Worm (Caenorhabditis elegans) whole organism, L4 larva: ENCODE results near the gene C05C12.5.

ENCODE experiments used
- F10B5.3 ChIP-seq: sonication (generic microtip); optimal IDR thresholded peaks from 2 replicates; lab custom pipeline; 2016; ENCODE audit warnings: mild to moderate bottlenecking, missing genetic modification characterization, missing compliant biosample characterization
- T20F7.1 ChIP-seq: fragments of 200-800 bp; sonication (Bioruptor generic); optimal IDR thresholded peaks from 2 replicates; lab custom pipeline; 2018; ENCODE audit warnings: mild to moderate bottlenecking, missing genetic modification characterization, missing compliant biosample characterization
- T26A8.4 ChIP-seq: fragments of 200-800 bp; sonication (Bioruptor generic); IDR thresholded peaks from 2 replicates; pipeline ENCODE4 v1.3.6; 2022; ENCODE audit warnings: missing genetic modification characterization, missing compliant biosample characterization
- ZK337.2 ChIP-seq: fragments of 200-800 bp; sonication (Bioruptor generic); IDR thresholded peaks from 2 replicates; pipeline ENCODE4 v1.3.6; 2022; ENCODE audit warnings: missing genetic modification reagents, missing genetic modification characterization, missing compliant biosample characterization
- aha-1 ChIP-seq: fragments of 150-350 bp; peaks from one replicate; lab custom pipeline; 2014; ENCODE audit warnings: missing biosample characterization, missing genetic modification characterization
- ceh-20 ChIP-seq: fragments of 200-800 bp; sonication (Bioruptor generic); IDR thresholded peaks from 2 replicates; pipeline ENCODE4 v1.3.6; 2022; ENCODE audit warnings: missing genetic modification reagents, missing genetic modification characterization, missing compliant biosample characterization
- daf-16 ChIP-seq, 3 experiments: sonication (generic microtip); optimal IDR thresholded peaks; 2 replicates each; lab custom pipeline; 2016 to 2017; ENCODE audit warnings: missing genetic modification characterization in 3 of 3, missing genetic modification reagents in 3 of 3, mild to moderate bottlenecking in 2 of 3, missing compliant biosample characterization in 2 of 3, missing biosample characterization in 1 of 3, moderate library complexity in 1 of 3
- dmd-6 ChIP-seq: fragments of 200-800 bp; sonication (Bioruptor generic); IDR thresholded peaks from 2 replicates; pipeline ENCODE4 v1.3.6; 2022; ENCODE audit warnings: missing genetic modification reagents, missing genetic modification characterization, missing compliant biosample characterization
- dmd-8 ChIP-seq: fragments of 200-800 bp; sonication (Bioruptor generic); IDR thresholded peaks from 2 replicates; pipeline ENCODE4 v1.3.6; 2022; ENCODE audit warnings: missing genetic modification characterization, missing compliant biosample characterization
- dmd-9 ChIP-seq: fragments of 200-800 bp; sonication (Bioruptor generic); IDR thresholded peaks from 2 replicates; pipeline ENCODE4 v1.3.6; 2022; ENCODE audit warnings: missing genetic modification reagents, missing genetic modification characterization, missing compliant biosample characterization
- dve-1 ChIP-seq: sonication (generic microtip); optimal IDR thresholded peaks from 2 replicates; lab custom pipeline; 2017; ENCODE audit warnings: antibody characterized with exemption, mild to moderate bottlenecking, missing genetic modification characterization, missing compliant biosample characterization; ENCODE audit not compliant: insufficient read depth
- hif-1 ChIP-seq, 2 experiments: sonication (generic microtip); optimal IDR thresholded peaks; 2 replicates each; lab custom pipeline; 2016 to 2017; ENCODE audit warnings: missing compliant biosample characterization in 2 of 2, missing genetic modification characterization in 2 of 2, missing genetic modification reagents in 2 of 2, missing genotype in 2 of 2, mild to moderate bottlenecking in 1 of 2
- hlh-11 ChIP-seq: fragments of 200-800 bp; sonication (Bioruptor generic); optimal IDR thresholded peaks from 2 replicates; lab custom pipeline; 2018; ENCODE audit warnings: mild to moderate bottlenecking, missing genetic modification characterization, missing compliant biosample characterization
- hlh-30 ChIP-seq: sonication (generic microtip); optimal IDR thresholded peaks from 2 replicates; lab custom pipeline; 2017; ENCODE audit warnings: antibody characterized with exemption, mild to moderate bottlenecking, missing genetic modification characterization, missing compliant biosample characterization; ENCODE audit not compliant: insufficient read depth
- jun-1 ChIP-seq: fragments of 150-350 bp; optimal IDR thresholded peaks from 2 replicates; lab custom pipeline; 2014; ENCODE audit warnings: missing biosample characterization, missing genetic modification reagents, missing genetic modification characterization
- lin-1 ChIP-seq: fragments of 200-800 bp; sonication (Bioruptor generic); IDR thresholded peaks from 2 replicates; pipeline ENCODE4 v1.3.6; 2022; ENCODE audit warnings: missing genetic modification reagents, missing genetic modification characterization, missing compliant biosample characterization
- lin-13 ChIP-seq: fragments of 150-350 bp; optimal IDR thresholded peaks from 2 replicates; lab custom pipeline; 2014; ENCODE audit warnings: missing biosample characterization, missing genetic modification reagents, missing genetic modification characterization
- mdl-1 ChIP-seq, 2 experiments: fragments of 150-350 bp in 1 of 2; sonication (generic microtip) in 1 of 2; optimal IDR thresholded peaks; 2 replicates each; lab custom pipeline; 2014 to 2017; ENCODE audit warnings: missing biosample characterization in 2 of 2, missing genetic modification characterization in 2 of 2
- mes-2 ChIP-seq: sonication (generic microtip); optimal IDR thresholded peaks from 2 replicates; lab custom pipeline; 2016; ENCODE audit warnings: missing genotype, mild to moderate bottlenecking, missing genetic modification characterization, missing compliant biosample characterization; ENCODE audit not compliant: poor library complexity, severe bottlenecking
- mxl-2 ChIP-seq: fragments of 200-800 bp; sonication (Bioruptor generic); conservative IDR thresholded peaks from 2 replicates; pipeline ENCODE4 v1.3.6; 2022; ENCODE audit warnings: missing genetic modification reagents, missing genetic modification characterization, missing compliant biosample characterization
- mxl-3 ChIP-seq: fragments of 200-800 bp; sonication (Bioruptor generic); optimal IDR thresholded peaks from 2 replicates; lab custom pipeline; 2018; ENCODE audit warnings: mild to moderate bottlenecking, missing genetic modification characterization, missing compliant biosample characterization
- nhr-10 ChIP-seq: fragments of 150-350 bp; optimal IDR thresholded peaks from 2 replicates; lab custom pipeline; 2014; ENCODE audit warnings: missing biosample characterization, missing genetic modification characterization
- nhr-28 ChIP-seq: fragments of 150-350 bp; optimal IDR thresholded peaks from 2 replicates; lab custom pipeline; 2014; ENCODE audit warnings: missing biosample characterization, missing genetic modification characterization
- nhr-41 ChIP-seq: fragments of 200-800 bp; sonication (Bioruptor generic); IDR thresholded peaks from 2 replicates; pipeline ENCODE4 v1.3.6; 2022; ENCODE audit warnings: missing genetic modification reagents, missing genetic modification characterization, missing compliant biosample characterization
- nhr-48 ChIP-seq: sonication (generic microtip); optimal IDR thresholded peaks from 2 replicates; lab custom pipeline; 2016; ENCODE audit warnings: mild to moderate bottlenecking, missing genetic modification characterization, missing compliant biosample characterization
- nhr-6 ChIP-seq: fragments of 150-350 bp; optimal IDR thresholded peaks from 2 replicates; lab custom pipeline; 2014; ENCODE audit warnings: missing biosample characterization, missing genetic modification characterization
- nhr-77 ChIP-seq: fragments of 150-350 bp; optimal IDR thresholded peaks from 2 replicates; lab custom pipeline; 2014; ENCODE audit warnings: missing biosample characterization, missing genetic modification characterization
- pha-4 ChIP-seq, 2 experiments: fragments of 150-350 bp in 1 of 2; fragments of 200-800 bp in 1 of 2; sonication (Bioruptor generic) in 1 of 2; IDR thresholded peaks in 1 of 2; optimal IDR thresholded peaks in 1 of 2; 2 replicates each; pipeline versions ENCODE4 v1.3.6 to Lab custom; 2014 to 2022; ENCODE audit warnings: missing genetic modification characterization in 2 of 2, missing genetic modification reagents in 2 of 2, missing biosample characterization in 1 of 2, missing compliant biosample characterization in 1 of 2
- php-3 ChIP-seq: fragments of 200-800 bp; sonication (Bioruptor generic); IDR thresholded peaks from 2 replicates; pipeline ENCODE4 v1.3.6; 2022; ENCODE audit warnings: missing genetic modification reagents, missing genetic modification characterization, missing compliant biosample characterization
- pqm-1 ChIP-seq: sonication (generic microtip); optimal IDR thresholded peaks from 2 replicates; lab custom pipeline; 2017; ENCODE audit warnings: missing biosample characterization, missing genetic modification characterization
- rbr-2 ChIP-seq: sonication (generic microtip); optimal IDR thresholded peaks from 2 replicates; lab custom pipeline; 2016; ENCODE audit warnings: missing genotype, missing genetic modification characterization, missing compliant biosample characterization
- saeg-2 ChIP-seq: fragments of 200-800 bp; sonication (Bioruptor generic); IDR thresholded peaks from 2 replicates; pipeline ENCODE4 v1.3.6; 2022; ENCODE audit warnings: missing genetic modification reagents, missing genetic modification characterization, missing compliant biosample characterization
- spr-3 ChIP-seq: fragments of 200-800 bp; sonication (Bioruptor generic); optimal IDR thresholded peaks from 2 replicates; lab custom pipeline; 2018; ENCODE audit warnings: mild to moderate bottlenecking, missing genetic modification characterization, missing compliant biosample characterization
- tra-1 ChIP-seq: fragments of 200-800 bp; sonication (Bioruptor generic); IDR thresholded peaks from 2 replicates; pipeline ENCODE4 v1.3.6; 2022; ENCODE audit warnings: missing genetic modification reagents, missing genetic modification characterization, missing compliant biosample characterization
- unc-130 ChIP-seq: sonication (generic microtip); optimal IDR thresholded peaks from 2 replicates; lab custom pipeline; 2016; ENCODE audit warnings: missing genetic modification reagents, missing genetic modification characterization, missing compliant biosample characterization
- unc-62 ChIP-seq, 3 experiments: fragments of 150-350 bp in 1 of 3; sonication (generic microtip); optimal IDR thresholded peaks in 2 of 3; peaks in 1 of 3; 1 replicate in 1 of 3; 2 replicates in 2 of 3; lab custom pipeline; 2014 to 2017; ENCODE audit warnings: missing biosample characterization in 3 of 3, missing genetic modification characterization in 3 of 3, missing genetic modification reagents in 3 of 3, missing genotype in 1 of 3
- zfp-2 ChIP-seq: sonication (generic microtip); optimal IDR thresholded peaks from 2 replicates; lab custom pipeline; 2016; ENCODE audit warnings: mild to moderate bottlenecking, missing genetic modification characterization, missing compliant biosample characterization

C05C12.5 gene

DNA sequence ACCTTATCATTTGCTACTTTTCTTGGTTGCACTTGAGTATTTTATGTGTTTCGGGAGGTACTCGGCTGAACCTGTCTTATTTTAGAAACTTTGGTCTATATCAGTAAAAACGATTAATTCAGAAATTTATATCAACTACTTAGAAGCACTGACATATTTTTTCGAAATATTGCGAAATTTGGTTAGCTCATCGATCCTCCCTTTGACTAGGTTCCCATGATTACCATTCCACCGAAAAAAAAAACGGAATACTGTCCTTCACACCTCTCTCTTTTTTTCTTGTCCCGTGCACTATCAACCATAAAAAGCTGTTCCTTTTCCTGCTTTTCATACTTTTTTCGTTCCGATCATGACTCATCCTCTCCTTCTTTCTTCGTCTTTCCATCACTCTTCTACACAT, 24.3 kb upstream of the C05C12.5 start:
- TF ChIP-seq unc-62 (GFP tag; optimal IDR thresholded peaks at IDR 0.05 in 1 of 2; lab: Kevin White, UChicago) (peak in 1 of 2 experiments; percentile 54), unc-62 (tag; optimal IDR thresholded peaks at IDR 0.05; lab: Kevin White, UChicago) (no peak), dve-1 (peak; percentile 47), T26A8.4 (no peak)
- TF ChIP-seq, all 104 proteins: peak for 2

DNA sequence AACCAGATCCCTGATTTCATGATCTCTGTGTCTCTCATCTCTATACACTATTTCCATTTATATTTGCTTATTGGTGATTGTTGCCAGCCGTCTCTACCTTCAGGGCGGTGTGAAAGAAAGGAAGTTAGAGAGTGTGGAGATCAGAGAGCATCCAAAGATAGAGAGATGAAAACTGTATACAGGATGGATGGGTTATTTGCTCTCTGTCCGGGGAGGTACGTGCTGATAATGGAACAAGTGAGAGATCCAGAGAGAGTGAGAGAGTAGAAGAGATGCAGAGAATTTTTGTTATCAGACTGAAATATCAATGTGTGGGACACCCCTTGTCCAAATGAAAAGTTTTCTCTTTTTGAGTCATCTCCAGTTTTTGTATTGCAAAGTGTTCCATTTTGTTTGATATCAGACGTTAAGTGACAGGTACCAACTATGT, 23.1 kb upstream of the C05C12.5 start:
- TF ChIP-seq daf-16 (GFP tag; optimal IDR thresholded peaks at IDR 0.05; lab: Kevin White, UChicago) = peak in 1 of 2 experiments; percentile 92
- TF ChIP-seq daf-16 (tag; optimal IDR thresholded peaks at IDR 0.05; lab: Kevin White, UChicago) = peak; percentile 91
- peak; percentile 25 for TF ChIP-seq jun-1 (tag; lab: Kevin White, UChicago)
- TF ChIP-seq mxl-3 = peak; percentile 55
- no peak for TF ChIP-seq ceh-20 (GFP tag; lab: Robert Waterston, UW)
- TF ChIP-seq nhr-48 (tag; lab: Kevin White, UChicago) = peak; percentile 84
- peak; percentile 12 for TF ChIP-seq T20F7.1 (GFP tag; lab: Kevin White, UChicago)
- peak; percentile 89 for TF ChIP-seq dmd-6 (GFP tag; lab: Robert Waterston, UW)
- TF ChIP-seq php-3 (GFP tag; lab: Robert Waterston, UW) = peak; percentile 81
- no peak for TF ChIP-seq dmd-8 (GFP tag; lab: Robert Waterston, UW)
- TF ChIP-seq aha-1 (tag; lab: Kevin White, UChicago) = peak; percentile 71
- peak; percentile 36 for TF ChIP-seq mes-2 (tag; lab: Kevin White, UChicago)
- peak; percentile 28 for TF ChIP-seq hlh-30 (tag; lab: Kevin White, UChicago)
- TF ChIP-seq nhr-10 (tag; lab: Kevin White, UChicago) = peak; percentile 39
- TF ChIP-seq hlh-11 (tag; lab: Kevin White, UChicago) = peak; percentile 94
- peak; percentile 92 for TF ChIP-seq lin-1 (GFP tag; lab: Robert Waterston, UW)
- no peak for TF ChIP-seq dmd-9
- TF ChIP-seq rbr-2 (tag; lab: Kevin White, UChicago) = no peak
- peak; percentile 72 for TF ChIP-seq pha-4 (GFP tag; IDR thresholded peaks at IDR 0.05; lab: Robert Waterston, UW)
- TF ChIP-seq pha-4 (tag; optimal IDR thresholded peaks at IDR 0.05; lab: Kevin White, UChicago) = peak; percentile 71
- 0 out of 2 replicates have a peak, but pooled peaks have one; percentile 23 for TF ChIP-seq nhr-41
- TF ChIP-seq dve-1 = peak; percentile 93
- TF ChIP-seq hif-1 (tag; optimal IDR thresholded peaks at IDR 0.05; lab: Kevin White, UChicago) = peak in 1 of 2 experiments; percentile 59
- TF ChIP-seq saeg-2 = 0 out of 2 replicates have a peak, but pooled peaks have one; percentile 29
- TF ChIP-seq tra-1 = peak; percentile 85
- TF ChIP-seq lin-13 (GFP tag; lab: Kevin White, UChicago) = peak; percentile 14
- TF ChIP-seq nhr-77 (tag; lab: Kevin White, UChicago) = peak; percentile 72
- TF ChIP-seq mdl-1 (tag; optimal IDR thresholded peaks at IDR 0.05; lab: Kevin White, UChicago) = peak in 1 of 2 experiments; percentile 58
- no peak for TF ChIP-seq zfp-2
- TF ChIP-seq unc-130 (GFP tag; lab: Kevin White, UChicago) = no peak
- no peak for TF ChIP-seq ZK337.2
- TF ChIP-seq nhr-6 (tag; lab: Kevin White, UChicago) = peak; percentile 83
- TF ChIP-seq nhr-28 (tag; lab: Kevin White, UChicago) = peak; percentile 70
- no peak for TF ChIP-seq spr-3 (GFP tag; lab: Kevin White, UChicago)
- TF ChIP-seq F10B5.3 (tag; lab: Kevin White, UChicago) = peak; percentile 28
- TF ChIP-seq mxl-2 = 0 out of 2 replicates have a peak, but pooled peaks have one; percentile 3
- peak in 1 of 2 experiments; percentile 27 for TF ChIP-seq unc-62 (GFP tag; optimal IDR thresholded peaks at IDR 0.05 in 1 of 2; lab: Kevin White, UChicago)
- no peak for TF ChIP-seq unc-62 (tag; optimal IDR thresholded peaks at IDR 0.05; lab: Kevin White, UChicago)
- peak; percentile 95 for TF ChIP-seq pqm-1 (tag; lab: Kevin White, UChicago)
